Worm (Caenorhabditis elegans) whole organism, L4 larva: ENCODE results near the gene Y38H8A.2.

Experiments
- Y105C5A.15 ChIP-seq: fragments of 200-800 bp; sonication (Bioruptor generic); IDR thresholded peaks from 2 replicates; pipeline ENCODE4 v1.3.6; 2022; ENCODE audit warnings: missing genetic modification characterization, missing compliant biosample characterization
- lin-1 ChIP-seq: fragments of 200-800 bp; sonication (Bioruptor generic); IDR thresholded peaks from 2 replicates; pipeline ENCODE4 v1.3.6; 2022; ENCODE audit warnings: missing genetic modification reagents, missing genetic modification characterization, missing compliant biosample characterization
- lin-15B ChIP-seq: fragments of 150-350 bp; sonication (generic microtip); optimal IDR thresholded peaks from 3 replicates; lab custom pipeline; 2014; ENCODE audit warnings: missing biosample characterization, missing genetic modification characterization
- mep-1 ChIP-seq: fragments of 150-350 bp; sonication (generic microtip); optimal IDR thresholded peaks from 3 replicates; lab custom pipeline; 2014; ENCODE audit warnings: missing biosample characterization, missing genetic modification characterization
- nhr-25 ChIP-seq: sonication (generic microtip); optimal IDR thresholded peaks from 2 replicates; lab custom pipeline; 2017; ENCODE audit warnings: missing genetic modification characterization, mild to moderate bottlenecking, missing compliant biosample characterization, antibody characterized with exemption, moderate library complexity, borderline replicate concordance; ENCODE audit not compliant: insufficient read depth
- pha-4 ChIP-seq, 2 experiments: fragments of 150-350 bp in 1 of 2; fragments of 200-800 bp in 1 of 2; sonication (Bioruptor generic) in 1 of 2; IDR thresholded peaks in 1 of 2; optimal IDR thresholded peaks in 1 of 2; 2 replicates each; pipeline versions ENCODE4 v1.3.6 to Lab custom; 2014 to 2022; ENCODE audit warnings: missing genetic modification characterization in 2 of 2, missing genetic modification reagents in 2 of 2, missing biosample characterization in 1 of 2, missing compliant biosample characterization in 1 of 2
- unc-39 ChIP-seq: sonication (generic microtip); optimal IDR thresholded peaks from 2 replicates; lab custom pipeline; 2017; ENCODE audit warnings: missing biosample characterization, missing genetic modification characterization
- unc-62 ChIP-seq, 3 experiments: fragments of 150-350 bp in 1 of 3; sonication (generic microtip); optimal IDR thresholded peaks in 2 of 3; peaks in 1 of 3; 1 replicate in 1 of 3; 2 replicates in 2 of 3; lab custom pipeline; 2014 to 2017; ENCODE audit warnings: missing biosample characterization in 3 of 3, missing genetic modification characterization in 3 of 3, missing genetic modification reagents in 3 of 3, missing genotype in 1 of 3

DNA sequence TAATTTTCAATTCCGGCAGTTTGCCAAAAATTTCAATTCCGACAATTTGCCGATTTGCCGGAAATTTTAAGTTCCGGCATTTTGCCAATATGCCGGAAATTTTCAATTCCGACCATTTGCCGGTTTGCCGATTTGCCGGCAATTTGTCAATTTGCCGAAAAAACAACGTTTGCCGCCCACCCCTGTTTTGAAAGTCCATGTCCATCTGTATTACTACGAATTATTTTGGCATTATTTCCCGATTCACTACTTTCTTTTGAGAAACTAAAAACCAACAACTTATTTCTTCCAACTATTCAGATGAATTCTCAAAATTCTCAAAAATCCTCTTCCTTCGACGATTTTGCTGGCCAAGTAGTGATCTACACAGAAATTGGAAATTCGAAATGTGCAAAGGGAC, 18.0 kb downstream of the Y38H8A.2 start, which contains the start of gene Y45F10A.7:
- TF ChIP-seq Y105C5A.15 (GFP tag; lab: Robert Waterston, UW) (no peak), nhr-25 (no peak), unc-39 (tag; lab: Kevin White, UChicago) (no peak), unc-62 (GFP tag; optimal IDR thresholded peaks at IDR 0.05 in 1 of 2; lab: Kevin White, UChicago) (no peak), unc-62 (tag; optimal IDR thresholded peaks at IDR 0.05; lab: Kevin White, UChicago) (no peak), lin-15B (tag; lab: Kevin White, UChicago) (no peak), pha-4 (GFP tag; IDR thresholded peaks at IDR 0.05; lab: Robert Waterston, UW) (no peak), pha-4 (tag; optimal IDR thresholded peaks at IDR 0.05; lab: Kevin White, UChicago) (no peak), mep-1 (no peak), lin-1 (GFP tag; lab: Robert Waterston, UW) (no peak)
